Worm (Caenorhabditis elegans): Measurements from ENCODE around the gene lite-1.

- TF ChIP-seq R02D3.7 (tag; optimal IDR thresholded peaks at IDR 0.05) (no peak), nhr-77 (tag; optimal IDR thresholded peaks at IDR 0.05) (no peak), vab-7 (GFP tag; IDR thresholded peaks at IDR 0.05) (no peak), F10B5.3 (tag; optimal IDR thresholded peaks at IDR 0.05) (no peak), ama-1 (optimal IDR thresholded peaks at IDR 0.05) (peak; percentile 29), zag-1 (tag; optimal IDR thresholded peaks at IDR 0.05) (no peak), hlh-11 (tag; optimal IDR thresholded peaks at IDR 0.05) (peak; percentile 43), nhr-28 (tag; optimal IDR thresholded peaks at IDR 0.05) (peak; percentile 58), unc-39 (tag; optimal IDR thresholded peaks at IDR 0.05) (no peak), gei-8 (GFP tag; optimal IDR thresholded peaks at IDR 0.05) (no peak), tra-1 (GFP tag; IDR thresholded peaks at IDR 0.05) (no peak), ceh-20 (GFP tag; IDR thresholded peaks at IDR 0.05) (no peak), mdt-29 (GFP tag; IDR thresholded peaks at IDR 0.05) (no peak)
These were observed 29.0 kb downstream of the lite-1 start for ce11 chrX:6201542-6201941.

Data from whole organism, L4 larva.